Fruit fly (Drosophila melanogaster): ENCODE data around the gene Mulk.

The Mulk gene

DNA sequence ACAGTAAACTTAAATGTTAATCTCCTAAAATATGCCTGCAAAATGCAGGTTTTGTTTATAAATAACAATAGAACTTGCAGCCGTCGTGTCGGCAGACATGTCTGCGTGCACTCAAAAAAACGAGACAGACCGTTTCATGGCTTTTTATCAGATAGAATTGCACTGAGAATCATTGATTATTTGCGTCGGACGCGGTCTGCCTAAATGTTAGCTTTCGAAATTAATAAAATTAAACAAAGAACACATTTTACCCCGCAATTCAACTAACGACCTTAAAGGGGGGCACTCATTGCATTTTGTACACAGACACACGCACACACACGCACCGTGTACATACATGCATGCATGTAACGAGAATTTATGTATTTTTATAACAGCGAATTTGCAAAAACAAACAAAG, 7.0 kb downstream of the Mulk start (continued):
- TF ChIP-seq CG1792 (GFP tag; optimal IDR thresholded peaks at IDR 0.05): peak; percentile 15
- TF ChIP-seq jigr1 (GFP tag; IDR thresholded peaks at IDR 0.05): no peak
- TF ChIP-seq pita (GFP tag; optimal IDR thresholded peaks at IDR 0.05): no peak
- TF ChIP-seq Atf-2 (GFP tag; optimal IDR thresholded peaks at IDR 0.05): no peak
- no peak for TF ChIP-seq CG5953 (GFP tag; IDR thresholded peaks at IDR 0.05)
- no peak for TF ChIP-seq CG42726 (GFP tag; IDR thresholded peaks at IDR 0.05; ENCODE audit: partially characterized antibody)
- no peak for TF ChIP-seq fd102C (GFP tag; optimal IDR thresholded peaks at IDR 0.05)
- TF ChIP-seq Hr3 (GFP tag; optimal IDR thresholded peaks at IDR 0.05): no peak
- TF ChIP-seq bab2 (GFP tag; optimal IDR thresholded peaks at IDR 0.05): no peak
- TF ChIP-seq Dek (tag; optimal IDR thresholded peaks at IDR 0.05): no peak
- peak; percentile 23 for TF ChIP-seq Camta (GFP tag; optimal IDR thresholded peaks at IDR 0.05)
- TF ChIP-seq ash1 (GFP tag; optimal IDR thresholded peaks at IDR 0.05): no peak
- no peak for TF ChIP-seq CG17385 (GFP tag; optimal IDR thresholded peaks at IDR 0.05)
- no peak for TF ChIP-seq Usf (GFP tag; optimal IDR thresholded peaks at IDR 0.05)
- TF ChIP-seq Opbp (GFP tag; IDR thresholded peaks at IDR 0.05; ENCODE audit: partially characterized antibody): no peak
- TF ChIP-seq TFAM (GFP tag; optimal IDR thresholded peaks at IDR 0.05): no peak
- no peak for TF ChIP-seq CG11085 (GFP tag; IDR thresholded peaks at IDR 0.05)
- TF ChIP-seq odd (GFP tag; optimal IDR thresholded peaks at IDR 0.05): no peak
- TF ChIP-seq CG9609 (GFP tag; optimal IDR thresholded peaks at IDR 0.05): peak; percentile 13
- no peak for TF ChIP-seq CG10654 (GFP tag; optimal IDR thresholded peaks at IDR 0.05)
- peak; percentile 28; the same call in 1 of the 2 replicates for TF ChIP-seq CG14014 (GFP tag; IDR thresholded peaks at IDR 0.05)
- TF ChIP-seq Hsf (GFP tag; optimal IDR thresholded peaks at IDR 0.05): no peak
- no peak for TF ChIP-seq Mrtf (GFP tag; IDR thresholded peaks at IDR 0.05)
- TF ChIP-seq gem (tag; optimal IDR thresholded peaks at IDR 0.05): no peak
- TF ChIP-seq CG8944 (GFP tag; optimal IDR thresholded peaks at IDR 0.05): peak; percentile 4
- TF ChIP-seq CG7963 (GFP tag; IDR thresholded peaks at IDR 0.05; ENCODE audit: partially characterized antibody): no peak
- peak; percentile 7 for TF ChIP-seq ind (GFP tag; optimal IDR thresholded peaks at IDR 0.05)
- no peak for TF ChIP-seq Tbp (GFP tag; optimal IDR thresholded peaks at IDR 0.05)
- TF ChIP-seq CG31365 (tag; optimal IDR thresholded peaks at IDR 0.05): no peak
- no peak for TF ChIP-seq Aef1 (GFP tag; IDR thresholded peaks at IDR 0.05)
- no peak for TF ChIP-seq CG15601 (tag; optimal IDR thresholded peaks at IDR 0.05)
- peak; percentile 7 for TF ChIP-seq CG7786 (GFP tag; optimal IDR thresholded peaks at IDR 0.05)
- TF ChIP-seq sim (GFP tag; IDR thresholded peaks at IDR 0.05): peak; percentile 43; the same call in 1 of the 2 replicates
- no peak for TF ChIP-seq trh (GFP tag; optimal IDR thresholded peaks at IDR 0.05)
- peak; percentile 25; the same call in 1 of the 3 replicates for TF ChIP-seq ase (GFP tag; IDR thresholded peaks at IDR 0.05)
- no peak for TF ChIP-seq lmd (GFP tag; IDR thresholded peaks at IDR 0.05)
- peak; percentile 47 for TF ChIP-seq CG12236 (GFP tag; optimal IDR thresholded peaks at IDR 0.05)
- no peak for TF ChIP-seq ara (GFP tag; IDR thresholded peaks at IDR 0.05)
- no peak for TF ChIP-seq Lim3 (GFP tag; IDR thresholded peaks at IDR 0.05)
- TF ChIP-seq rib (GFP tag; IDR thresholded peaks at IDR 0.05): no peak
- no peak for TF ChIP-seq CG4707 (GFP tag; optimal IDR thresholded peaks at IDR 0.05)
- no peak for TF ChIP-seq HLHmδ (GFP tag; optimal IDR thresholded peaks at IDR 0.05)
- TF ChIP-seq CG11398 (GFP tag; optimal IDR thresholded peaks at IDR 0.05): no peak
- no peak for TF ChIP-seq BEAF-32 (GFP tag; optimal IDR thresholded peaks at IDR 0.05)
- no peak for TF ChIP-seq nmo (GFP tag; optimal IDR thresholded peaks at IDR 0.05)
- peak; percentile 23; the same call in 1 of the 2 replicates for TF ChIP-seq H2.0 (GFP tag; IDR thresholded peaks at IDR 0.05)
- TF ChIP-seq Fer3 (tag; optimal IDR thresholded peaks at IDR 0.05): no peak
- TF ChIP-seq Ravus (GFP tag; IDR thresholded peaks at IDR 0.05): no peak
- no peak for TF ChIP-seq CG10543 (GFP tag; optimal IDR thresholded peaks at IDR 0.05)
- peak; percentile 1 for TF ChIP-seq Mes4 (GFP tag; optimal IDR thresholded peaks at IDR 0.05)
- TF ChIP-seq Xbp1 (GFP tag; optimal IDR thresholded peaks at IDR 0.05): peak; percentile 39
- TF ChIP-seq nerfin-1 (tag; optimal IDR thresholded peaks at IDR 0.05): no peak

All from whole organism, embryonic.